Fruit fly (Drosophila melanogaster) whole organism, larva: ENCODE data around the gene CG11768.

Source experiments
- noc ChIP-seq: fragments of 200-800 bp; sonication (Bioruptor generic); optimal IDR thresholded peaks from 3 replicates; lab custom pipeline; 2019; ENCODE audit warnings: missing biosample characterization, mild to moderate bottlenecking, missing genetic modification characterization, moderate library complexity

CG11768 gene

dm6 chr3R:8721071-8721470 is 46.9 kb downstream of the CG11768 start, which contains the start of gene CG8136:
CG8136 (plus strand) TSS chr3R:8721371.
- TF ChIP-seq noc (tag; lab: Kevin White, UChicago): no peak

DNA sequence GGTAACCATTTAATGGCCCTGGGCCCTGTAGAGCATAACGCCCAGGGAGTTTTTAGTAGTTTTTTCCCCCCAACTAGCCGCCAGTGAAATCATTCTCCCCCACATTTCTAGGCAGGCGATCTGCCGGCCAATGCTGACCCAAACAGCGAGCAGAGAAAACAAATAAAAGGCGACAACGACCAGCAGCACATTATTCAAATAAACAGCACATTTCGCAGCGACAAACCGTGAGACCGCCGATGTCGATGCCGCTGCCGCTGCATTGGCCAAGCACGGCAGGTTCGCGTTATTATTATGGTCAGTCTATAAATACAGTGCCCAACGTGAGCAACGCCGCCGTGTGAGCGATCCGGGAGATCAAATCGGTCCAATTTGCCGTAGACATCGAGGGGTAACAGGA is 49.1 kb downstream of the CG11768 start, which contains the start of gene CG11760:
CG11760 (plus strand) TSS at position 301 of the 400 bp plus-strand sequence.
- TF ChIP-seq noc (tag; lab: Kevin White, UChicago): no peak

- TF ChIP-seq noc (tag; lab: Kevin White, UChicago): no peak
Observed at dm6 chr3R:8718356-8718755, 49.6 kb downstream of the CG11768 start, which contains the start of gene Cks85A. Cks85A (minus strand) TSS chr3R:8718456.

dm6 chr3R:8716551-8716879 is 51.5 kb downstream of the CG11768 start:
- no peak for TF ChIP-seq noc (tag; lab: Kevin White, UChicago)

dm6 chr3R:8715851-8716550 is 52.0 kb downstream of the CG11768 start, which contains the start of gene TMEM216:
TMEM216 (plus strand) TSS chr3R:8716243.
- no peak for TF ChIP-seq noc (tag; lab: Kevin White, UChicago)

DNA sequence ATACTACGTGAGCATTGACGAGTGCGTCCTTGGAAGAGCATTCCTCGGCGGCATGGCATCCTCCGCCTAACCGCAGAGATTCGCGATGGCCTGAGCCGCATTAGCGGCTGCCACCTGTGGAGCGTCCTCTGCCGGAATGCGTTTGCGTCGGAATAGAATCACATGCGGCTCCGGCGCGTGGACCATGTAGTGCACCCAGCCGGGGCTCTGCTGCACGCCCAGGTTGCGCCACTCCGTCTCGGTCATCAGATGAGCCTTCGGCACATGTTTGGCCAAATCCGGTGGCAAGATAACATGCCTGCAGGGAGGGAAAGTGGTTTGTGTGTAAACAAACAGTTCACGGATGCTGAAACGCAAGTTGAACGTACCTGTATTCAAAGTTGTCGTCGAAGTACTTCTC is 52.6 kb downstream of the CG11768 start:
- TF ChIP-seq noc (tag; lab: Kevin White, UChicago): no peak

DNA sequence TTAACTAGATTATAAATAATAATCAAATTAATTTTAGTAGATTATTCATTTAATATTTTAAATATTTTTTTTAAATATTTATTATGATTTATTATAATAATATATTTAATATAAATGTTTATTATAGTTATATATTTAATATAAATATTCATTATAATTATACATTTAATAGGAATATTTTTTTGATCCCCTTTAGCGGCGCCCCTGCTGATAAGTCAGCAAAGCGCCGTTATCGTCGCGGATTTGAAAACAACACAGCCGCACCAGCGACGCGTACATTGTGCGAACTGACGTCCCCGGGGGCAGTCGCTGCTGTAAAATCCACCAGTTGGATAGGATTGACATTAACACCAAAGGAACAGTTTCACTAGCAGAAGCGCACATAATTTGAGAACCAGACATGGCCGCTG is 55.3 kb downstream of the CG11768 start, which contains the start of gene CG8112:
CG8112 (plus strand) TSS at position 212 of the 410 bp plus-strand sequence.
- TF ChIP-seq noc (tag; lab: Kevin White, UChicago): no peak

- TF ChIP-seq noc (tag; lab: Kevin White, UChicago): peak; percentile 15
Observed at dm6 chr3R:8711890-8712449, 56.0 kb downstream of the CG11768 start.

DNA sequence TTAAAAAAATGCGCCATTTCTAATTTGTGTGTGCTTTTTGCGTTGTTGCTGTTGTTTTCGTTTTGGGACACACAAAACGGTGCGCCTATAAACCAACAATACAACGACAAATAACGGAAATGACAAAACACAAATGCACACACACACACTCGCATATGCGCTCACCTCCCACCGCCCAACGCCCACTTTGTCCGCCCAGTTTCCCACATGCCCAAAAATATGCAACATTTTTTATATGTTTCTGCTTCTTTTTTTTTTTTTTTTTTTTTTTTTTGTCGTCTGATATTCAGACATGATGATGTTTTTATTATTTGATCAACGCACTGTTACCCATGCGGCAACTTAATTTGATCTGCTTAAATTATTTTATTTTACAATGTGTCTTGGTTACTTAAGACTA is 60.8 kb downstream of the CG11768 start:
- no peak for TF ChIP-seq noc (tag; lab: Kevin White, UChicago)

- TF ChIP-seq noc (tag; lab: Kevin White, UChicago): no peak
Observed at dm6 chr3R:8705323-8706097, 62.5 kb downstream of the CG11768 start.

DNA sequence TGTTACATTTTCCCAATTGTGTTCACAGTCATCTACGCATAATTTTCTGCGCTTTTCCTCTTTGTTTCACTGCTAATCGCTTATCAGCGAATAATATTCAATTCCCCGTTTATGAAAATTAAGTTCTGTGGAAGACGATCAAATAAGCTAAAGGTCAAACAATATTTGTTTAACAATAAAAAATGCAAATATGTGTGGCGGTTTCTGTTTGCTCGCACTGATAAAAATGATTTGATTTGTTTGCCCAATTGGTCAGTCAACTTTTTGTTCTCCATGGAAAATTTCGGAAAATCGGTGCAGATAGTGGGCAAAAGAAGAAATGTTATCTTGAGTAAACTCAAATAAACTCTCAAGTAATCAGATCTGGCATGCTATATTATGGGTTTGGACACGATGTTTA is 63.3 kb downstream of the CG11768 start:
- no peak for TF ChIP-seq noc (tag; lab: Kevin White, UChicago)

dm6 chr3R:8701197-8701596 is 66.8 kb downstream of the CG11768 start:
- TF ChIP-seq noc (tag; lab: Kevin White, UChicago): no peak

DNA sequence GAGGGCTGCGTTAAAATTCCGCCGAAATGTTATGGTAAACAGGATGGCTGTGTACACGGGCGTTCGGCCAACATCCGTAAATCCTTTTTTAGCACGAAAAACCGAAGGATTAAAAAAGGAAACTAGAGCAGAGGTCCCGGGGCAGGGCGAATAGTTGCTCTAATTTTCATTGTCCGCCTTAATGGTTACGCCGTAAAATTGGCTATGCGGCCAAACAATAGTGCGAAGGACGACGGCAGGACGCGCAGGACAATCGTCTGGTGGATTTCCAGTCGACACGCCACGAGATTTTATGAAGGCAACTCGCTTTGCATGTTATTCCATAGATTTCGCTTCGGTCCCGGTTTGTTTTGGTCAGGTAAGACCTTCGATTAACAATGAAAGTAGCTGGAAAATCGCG is 67.3 kb downstream of the CG11768 start:
- no peak for TF ChIP-seq noc (tag; lab: Kevin White, UChicago)

dm6 chr3R:8699230-8699629 is 68.8 kb downstream of the CG11768 start:
- TF ChIP-seq noc (tag; lab: Kevin White, UChicago): no peak
